Worm (Caenorhabditis elegans) whole organism, L3 larva: ENCODE data around the gene C04G2.10.

Experiments used
- ZK546.5 ChIP-seq: sonication (generic microtip); optimal IDR thresholded peaks from 2 replicates; lab custom pipeline; 2017; ENCODE audit warnings: missing biosample characterization, missing genetic modification characterization
- aly-2 ChIP-seq: fragments of 150-350 bp; optimal IDR thresholded peaks from 2 replicates; lab custom pipeline; 2014; ENCODE audit warnings: missing biosample characterization, missing genetic modification characterization
- ceh-82 ChIP-seq: fragments of 150-350 bp; optimal IDR thresholded peaks from 2 replicates; lab custom pipeline; 2014; ENCODE audit warnings: missing biosample characterization, missing genetic modification characterization
- daf-12 ChIP-seq: fragments of 150-350 bp; optimal IDR thresholded peaks from 2 replicates; lab custom pipeline; 2014; ENCODE audit warnings: missing biosample characterization, missing genetic modification reagents, missing genetic modification characterization
- elt-3 ChIP-seq, 3 experiments: fragments of 150-350 bp in 1 of 3; sonication (generic microtip) in 2 of 3; optimal IDR thresholded peaks; 2 replicates in 2 of 3; 4 replicates in 1 of 3; lab custom pipeline; 2014 to 2017; ENCODE audit warnings: missing biosample characterization in 3 of 3, missing genetic modification characterization in 3 of 3
- fkh-10 ChIP-seq: sonication (generic microtip); optimal IDR thresholded peaks from 2 replicates; lab custom pipeline; 2017; ENCODE audit warnings: missing biosample characterization, missing genetic modification reagents, missing genetic modification characterization
- nhr-11 ChIP-seq: fragments of 150-350 bp; optimal IDR thresholded peaks from 2 replicates; lab custom pipeline; 2014; ENCODE audit warnings: missing biosample characterization, missing genetic modification characterization
- skn-1 ChIP-seq: fragments of 150-350 bp; optimal IDR thresholded peaks from 2 replicates; lab custom pipeline; 2014; ENCODE audit warnings: missing biosample characterization, missing genetic modification characterization

DNA sequence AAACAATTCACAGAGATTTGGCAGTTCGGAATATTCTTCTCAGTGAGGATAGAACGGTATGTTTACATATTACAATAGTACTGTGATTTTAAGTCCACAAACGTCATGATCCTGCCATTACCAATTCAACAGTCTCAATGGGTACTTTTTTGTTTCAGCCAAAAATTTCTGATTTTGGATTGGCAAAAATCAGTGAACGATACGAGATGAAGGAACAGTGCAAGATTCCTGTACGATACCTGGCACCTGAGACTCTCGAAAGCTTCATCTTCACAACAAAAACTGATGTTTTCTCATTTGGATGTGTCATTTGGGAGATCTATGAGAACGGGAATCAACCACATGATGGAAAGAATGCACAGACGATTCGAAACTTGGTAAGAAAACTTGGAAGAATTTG is 37.2 kb upstream of the C04G2.10 start:
- TF ChIP-seq elt-3 (tag; optimal IDR thresholded peaks at IDR 0.05; lab: Kevin White, UChicago) (no peak), ceh-82 (tag; lab: Kevin White, UChicago) (no peak), daf-12 (tag; lab: Kevin White, UChicago) (no peak), skn-1 (tag; lab: Kevin White, UChicago) (no peak), aly-2 (tag; lab: Kevin White, UChicago) (no peak), fkh-10 (GFP tag; lab: Kevin White, UChicago) (no peak), nhr-11 (no peak), ZK546.5 (no peak)
